Worm (Caenorhabditis elegans) whole organism, L3 larva: ENCODE measurements around the gene col-155.

ENCODE experiments used
- aly-2 ChIP-seq: fragments of 150-350 bp; optimal IDR thresholded peaks from 2 replicates; lab custom pipeline; 2014; ENCODE audit warnings: missing biosample characterization, missing genetic modification characterization
- elt-2 ChIP-seq: sonication (generic microtip); optimal IDR thresholded peaks from 2 replicates; lab custom pipeline; 2016; ENCODE audit warnings: missing genetic modification reagents, mild to moderate bottlenecking, missing genetic modification characterization, missing compliant biosample characterization
- elt-3 ChIP-seq, 3 experiments: fragments of 150-350 bp in 1 of 3; sonication (generic microtip) in 2 of 3; optimal IDR thresholded peaks; 2 replicates in 2 of 3; 4 replicates in 1 of 3; lab custom pipeline; 2014 to 2017; ENCODE audit warnings: missing biosample characterization in 3 of 3, missing genetic modification characterization in 3 of 3
- fkh-10 ChIP-seq: sonication (generic microtip); optimal IDR thresholded peaks from 2 replicates; lab custom pipeline; 2017; ENCODE audit warnings: missing biosample characterization, missing genetic modification reagents, missing genetic modification characterization
- lin-15B ChIP-seq: fragments of 150-350 bp; optimal IDR thresholded peaks from 2 replicates; lab custom pipeline; 2014; ENCODE audit warnings: missing biosample characterization, missing genetic modification characterization
- mdl-1 ChIP-seq: fragments of 150-350 bp; optimal IDR thresholded peaks from 2 replicates; lab custom pipeline; 2014; ENCODE audit warnings: missing biosample characterization, missing genetic modification characterization
- nfya-1 ChIP-seq: sonication (generic microtip); optimal IDR thresholded peaks from 2 replicates; lab custom pipeline; 2017; ENCODE audit warnings: missing genetic modification characterization, mild to moderate bottlenecking, missing compliant biosample characterization, antibody characterized with exemption, moderate library complexity; ENCODE audit not compliant: insufficient read depth
- nhr-237 ChIP-seq: fragments of 150-350 bp; optimal IDR thresholded peaks from 2 replicates; lab custom pipeline; 2014; ENCODE audit warnings: missing biosample characterization, missing genetic modification characterization
- nhr-25 ChIP-seq: sonication (generic microtip); optimal IDR thresholded peaks from 2 replicates; lab custom pipeline; 2017; ENCODE audit warnings: missing biosample characterization, missing genetic modification characterization
- nhr-43 ChIP-seq: sonication (generic microtip); optimal IDR thresholded peaks from 2 replicates; lab custom pipeline; 2016; ENCODE audit warnings: mild to moderate bottlenecking, missing genetic modification characterization, missing compliant biosample characterization; ENCODE audit not compliant: poor library complexity, severe bottlenecking
- pha-4 ChIP-seq: fragments of 150-350 bp; optimal IDR thresholded peaks from 2 replicates; lab custom pipeline; 2014; ENCODE audit warnings: missing biosample characterization, missing genetic modification reagents, missing genetic modification characterization
- zag-1 ChIP-seq: fragments of 150-350 bp; optimal IDR thresholded peaks from 2 replicates; lab custom pipeline; 2014; ENCODE audit warnings: missing biosample characterization, missing genetic modification characterization
- ztf-11 ChIP-seq: fragments of 150-350 bp; optimal IDR thresholded peaks from 2 replicates; lab custom pipeline; 2014; ENCODE audit warnings: missing biosample characterization, missing genetic modification characterization

DNA sequence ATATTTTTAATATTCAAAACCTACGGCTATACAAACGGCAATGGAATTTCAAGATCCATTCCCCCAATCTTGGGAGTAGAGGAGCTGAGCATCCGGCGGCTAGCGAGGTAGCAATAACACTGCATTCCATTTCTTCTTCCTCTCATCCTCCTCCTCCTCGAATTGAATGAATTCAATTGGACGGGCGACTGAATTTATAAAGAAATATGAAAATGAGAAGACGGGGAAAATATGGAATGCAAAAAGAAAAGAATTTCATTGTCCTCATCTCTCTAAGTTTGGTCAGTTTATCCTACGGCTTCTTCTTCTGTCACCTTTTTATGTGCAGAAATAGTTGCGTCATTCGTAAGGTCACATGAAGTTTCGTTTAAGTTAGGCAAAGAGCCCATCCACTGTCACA lies 46.7 kb upstream of the col-155 start:
- TF ChIP-seq zag-1 (tag; lab: Kevin White, UChicago): no peak
- TF ChIP-seq elt-3 (tag; optimal IDR thresholded peaks at IDR 0.05; lab: Kevin White, UChicago): no peak
- TF ChIP-seq lin-15B: no peak
- no peak for TF ChIP-seq fkh-10 (GFP tag; lab: Kevin White, UChicago)
- no peak for TF ChIP-seq aly-2
- no peak for TF ChIP-seq nfya-1 (tag; lab: Kevin White, UChicago)
- no peak for TF ChIP-seq ztf-11 (tag; lab: Kevin White, UChicago)
- TF ChIP-seq pha-4 (tag; lab: Kevin White, UChicago): no peak
- no peak for TF ChIP-seq nhr-237 (tag; lab: Kevin White, UChicago)
- no peak for TF ChIP-seq mdl-1
- TF ChIP-seq nhr-43 (tag; lab: Kevin White, UChicago): no peak
- no peak for TF ChIP-seq elt-2 (tag; lab: Kevin White, UChicago)
- no peak for TF ChIP-seq nhr-25 (tag; lab: Kevin White, UChicago)
